Fruit fly (Drosophila melanogaster): Measurements from ENCODE around the gene Vti1a.

DNA sequence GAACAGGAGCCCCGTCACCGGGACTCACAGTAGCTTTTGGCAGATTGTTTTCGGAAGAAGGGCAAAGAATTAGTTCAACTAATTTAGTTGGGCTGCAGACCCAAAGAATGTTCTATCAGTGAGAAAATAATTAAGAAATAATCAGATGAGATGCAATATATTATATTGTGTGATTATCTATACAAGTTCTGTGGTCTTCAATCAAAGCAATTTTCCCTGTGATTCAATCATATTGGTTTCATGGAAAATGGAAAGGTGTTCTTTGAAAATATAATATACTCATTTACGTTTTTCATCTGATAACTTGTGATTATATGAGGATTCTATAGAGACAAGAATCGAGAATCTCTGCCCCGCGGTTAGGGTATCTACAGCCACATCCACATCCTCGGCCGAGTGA lies 35.9 kb upstream of the Vti1a start:
- TF ChIP-seq woc (GFP tag; optimal IDR thresholded peaks at IDR 0.05), result no peak
- TF ChIP-seq pan (optimal IDR thresholded peaks at IDR 0.05), result no peak
- no peak for TF ChIP-seq Hnf4 (GFP tag; optimal IDR thresholded peaks at IDR 0.05)
- TF ChIP-seq rgr (GFP tag; optimal IDR thresholded peaks at IDR 0.05), result peak; percentile 18
- TF ChIP-seq psq (GFP tag; optimal IDR thresholded peaks at IDR 0.05), result no peak
- TF ChIP-seq dsf (GFP tag; optimal IDR thresholded peaks at IDR 0.05; ENCODE audit: borderline replicate concordance), result no peak
- TF ChIP-seq h (GFP tag; optimal IDR thresholded peaks at IDR 0.05), result peak; percentile 34
- TF ChIP-seq ey (GFP tag; optimal IDR thresholded peaks at IDR 0.05), result peak; percentile 15
- no peak for TF ChIP-seq Dfd (GFP tag; optimal IDR thresholded peaks at IDR 0.05)
- no peak for TF ChIP-seq CG9705 (GFP tag; optimal IDR thresholded peaks at IDR 0.05)
- TF ChIP-seq usp (GFP tag; optimal IDR thresholded peaks at IDR 0.05), result no peak
- no peak for TF ChIP-seq Mio (GFP tag; optimal IDR thresholded peaks at IDR 0.05)
- TF ChIP-seq dmrt93B (GFP tag; optimal IDR thresholded peaks at IDR 0.05), result no peak
